Fruit fly (Drosophila melanogaster) whole organism, pupa: ENCODE data around the gene Pxd.

ENCODE experiments used
- CG10348 ChIP-seq: fragments of 200-800 bp; sonication (Bioruptor generic); IDR thresholded peaks from 2 replicates; pipeline ENCODE4 v1.3.6; 2022; ENCODE audit warnings: missing biosample characterization, missing genetic modification characterization
- CG15710 ChIP-seq: fragments of 200-800 bp; sonication (Bioruptor generic); optimal IDR thresholded peaks from 2 replicates; lab custom pipeline; 2018; ENCODE audit warnings: missing biosample characterization, mild to moderate bottlenecking, missing genetic modification characterization, moderate library complexity
- CG34367 ChIP-seq: fragments of 200-800 bp; sonication (Bioruptor generic); optimal IDR thresholded peaks from 2 replicates; lab custom pipeline; 2018; ENCODE audit warnings: missing biosample characterization, mild to moderate bottlenecking, missing genetic modification characterization
- CG4496 ChIP-seq: fragments of 200-800 bp; sonication (Bioruptor generic); IDR thresholded peaks from 3 replicates; pipeline ENCODE4 v1.3.6; 2022; ENCODE audit warnings: missing biosample characterization, missing genetic modification characterization
- D1 ChIP-seq: fragments of 200-800 bp; sonication (Bioruptor generic); optimal IDR thresholded peaks from 2 replicates; lab custom pipeline; 2018; ENCODE audit warnings: missing biosample characterization, mild to moderate bottlenecking, missing genetic modification characterization, moderate library complexity
- EcR ChIP-seq: fragments of 200-800 bp; sonication (Bioruptor generic); optimal IDR thresholded peaks from 3 replicates; lab custom pipeline; 2019; ENCODE audit warnings: missing biosample characterization, missing genetic modification characterization, mild to moderate bottlenecking, moderate library complexity, missing genetic modification reagents
- Pif1B ChIP-seq: fragments of 200-800 bp; sonication (Bioruptor generic); optimal IDR thresholded peaks from 3 replicates; lab custom pipeline; 2016; ENCODE audit warnings: missing biosample characterization, missing genetic modification characterization
- gl ChIP-seq: fragments of 200-800 bp; sonication (Bioruptor generic); optimal IDR thresholded peaks from 2 replicates; lab custom pipeline; 2018; ENCODE audit warnings: missing biosample characterization, mild to moderate bottlenecking, missing genetic modification characterization
- rn ChIP-seq: fragments of 200-800 bp; sonication (Bioruptor generic); IDR thresholded peaks from 2 replicates; pipeline ENCODE4 v1.3.6; 2022; ENCODE audit warnings: missing biosample characterization, missing genetic modification characterization

- TF ChIP-seq CG4496 (GFP tag; lab: Robert Waterston, UW) (no peak), rn (no peak), CG34367 (tag; lab: Kevin White, UChicago) (no peak), D1 (no peak), gl (no peak), CG15710 (tag; lab: Kevin White, UChicago) (no peak), CG10348 (GFP tag; lab: Robert Waterston, UW) (no peak), EcR (peak; percentile 71), Pif1B (GFP tag; lab: Kevin White, UChicago) (no peak)
Measured at dm6 chr3R:16982108-16982707, 32.2 kb upstream of the Pxd start, which contains the start of gene AhcyL2.
